Worm (Caenorhabditis elegans): Measurements from ENCODE around the gene cdh-4.

DNA sequence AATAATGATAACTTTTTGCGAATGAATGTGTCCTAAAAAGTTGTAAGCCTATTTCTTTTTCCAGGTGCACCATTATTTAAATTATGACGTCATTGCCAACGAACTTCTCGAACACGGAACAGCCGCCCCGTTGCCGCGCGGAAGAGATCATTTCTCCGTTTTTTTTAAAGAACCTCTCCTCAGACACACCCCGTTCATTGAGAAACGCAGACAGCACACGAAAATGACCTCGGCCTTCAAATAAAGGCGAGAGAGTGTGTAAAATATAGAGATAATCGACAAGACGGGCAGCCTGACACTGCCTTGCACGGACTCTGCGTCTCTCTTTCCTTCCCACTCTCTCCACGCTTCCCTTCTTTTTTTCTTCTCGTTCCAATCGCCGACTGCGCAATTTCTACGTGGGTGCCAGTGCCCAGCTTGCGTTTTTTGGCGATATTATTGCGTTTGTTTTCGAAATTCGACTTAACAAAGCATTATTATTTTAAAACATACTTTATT is 40.3 kb downstream of the cdh-4 start:
- TF ChIP-seq elt-1 (tag; optimal IDR thresholded peaks at IDR 0.05), result no peak
- TF ChIP-seq ceh-82 (tag; optimal IDR thresholded peaks at IDR 0.05), result no peak
- peak; percentile 51 to 58 for TF ChIP-seq mdl-1 (tag; optimal IDR thresholded peaks at IDR 0.05)
- no peak for TF ChIP-seq unc-39 (tag; optimal IDR thresholded peaks at IDR 0.05)
- no peak for TF ChIP-seq ZK546.5 (tag; optimal IDR thresholded peaks at IDR 0.05)
- TF ChIP-seq unc-62 (GFP tag; optimal IDR thresholded peaks at IDR 0.05), result peak; percentile 54
- TF ChIP-seq lin-13 (GFP tag; optimal IDR thresholded peaks at IDR 0.05), result peak; percentile 40
- peak; percentile 53 for TF ChIP-seq ztf-4 (tag; optimal IDR thresholded peaks at IDR 0.05)
- TF ChIP-seq aly-2 (tag; optimal IDR thresholded peaks at IDR 0.05), result no peak
